Fruit fly (Drosophila melanogaster): Measurements from ENCODE around the gene CG14151.

The CG14151 gene

DNA sequence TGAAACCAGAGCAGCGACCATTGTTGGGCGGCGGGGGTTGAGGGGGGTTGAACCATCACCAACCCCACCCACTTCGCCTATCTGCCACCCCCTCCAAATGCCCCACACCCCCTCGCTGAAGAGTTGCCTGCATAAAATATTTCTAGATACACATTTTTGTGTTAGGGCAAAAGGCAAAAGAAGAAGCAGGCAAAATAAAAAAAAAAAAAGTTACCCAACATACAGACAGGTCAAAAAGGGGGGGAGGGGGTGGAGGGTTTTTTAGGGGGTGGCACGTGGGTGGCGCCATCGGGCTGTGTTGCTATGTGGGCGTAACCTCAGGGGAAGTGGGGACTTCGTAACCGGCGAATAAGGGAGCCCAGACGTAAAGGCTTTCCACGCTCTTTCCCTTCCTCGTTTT, 44.3 kb upstream of the CG14151 start:
- TF ChIP-seq ci (GFP tag; IDR thresholded peaks at IDR 0.05) (0 out of 3 replicates have a peak, but pooled peaks have one; percentile 30), Dbx (GFP tag; IDR thresholded peaks at IDR 0.05) (0 out of 3 replicates have a peak, but pooled peaks have one; percentile 21), grn (GFP tag; optimal IDR thresholded peaks at IDR 0.05) (no peak), Hey (tag; optimal IDR thresholded peaks at IDR 0.05) (peak; percentile 39), Rfx (GFP tag; IDR thresholded peaks at IDR 0.05) (peak; percentile 5; the same call in 1 of the 2 replicates), CG6765 (GFP tag; optimal IDR thresholded peaks at IDR 0.05) (no peak), CG31224 (GFP tag; IDR thresholded peaks at IDR 0.05) (no peak), CG8478 (optimal IDR thresholded peaks at IDR 0.05) (no peak), dan (GFP tag; IDR thresholded peaks at IDR 0.05) (no peak), Pdp1 (GFP tag; optimal IDR thresholded peaks at IDR 0.05) (no peak), crol (GFP tag; IDR thresholded peaks at IDR 0.05) (peak; percentile 90), abd-A (tag; optimal IDR thresholded peaks at IDR 0.05) (peak; percentile 87), CG11504 (tag; optimal IDR thresholded peaks at IDR 0.05) (no peak), wor (GFP tag; IDR thresholded peaks at IDR 0.05) (no peak), CG32767 (GFP tag; IDR thresholded peaks at IDR 0.05) (peak; percentile 68; the same call in 1 of the 2 replicates), Med (GFP tag) (peak; percentile 15), CG17385 (GFP tag; optimal IDR thresholded peaks at IDR 0.05) (peak; percentile 22), chm (GFP tag; IDR thresholded peaks at IDR 0.05) (0 out of 2 replicates have a peak, but pooled peaks have one; percentile 32), Adf1 (GFP tag; IDR thresholded peaks at IDR 0.05) (peak; percentile 42; the same call in 1 of the 2 replicates), sqz (GFP tag; optimal IDR thresholded peaks at IDR 0.05) (peak; percentile 11), sr (GFP tag; IDR thresholded peaks at IDR 0.05) (peak; percentile 49; the same call in 2 of the 3 replicates), CG10543 (GFP tag; optimal IDR thresholded peaks at IDR 0.05) (no peak), nmo (GFP tag; optimal IDR thresholded peaks at IDR 0.05) (no peak), CG13894 (tag; optimal IDR thresholded peaks at IDR 0.05) (peak; percentile 50), Fer3 (tag; optimal IDR thresholded peaks at IDR 0.05) (no peak), Hmr (GFP tag; optimal IDR thresholded peaks at IDR 0.05) (peak; percentile 19)

- TF ChIP-seq CG10147 (GFP tag; optimal IDR thresholded peaks at IDR 0.05) (no peak), CG17186 (GFP tag; optimal IDR thresholded peaks at IDR 0.05) (no peak), CG32767 (GFP tag; IDR thresholded peaks at IDR 0.05) (no peak), Kr (GFP tag; optimal IDR thresholded peaks at IDR 0.05) (no peak), tio (GFP tag; optimal IDR thresholded peaks at IDR 0.05) (no peak), CG18262 (tag; optimal IDR thresholded peaks at IDR 0.05) (no peak), kah (GFP tag; optimal IDR thresholded peaks at IDR 0.05) (no peak), tgo (GFP tag; IDR thresholded peaks at IDR 0.05) (no peak), CG12299 (tag; optimal IDR thresholded peaks at IDR 0.05) (no peak), Oli (tag; optimal IDR thresholded peaks at IDR 0.05) (no peak), Ets97D (GFP tag; optimal IDR thresholded peaks at IDR 0.05) (no peak), sens (GFP tag) (peak; percentile 44), Mrtf (GFP tag; IDR thresholded peaks at IDR 0.05) (no peak), Asciz (GFP tag; optimal IDR thresholded peaks at IDR 0.05) (no peak), croc (GFP tag; conservative IDR thresholded peaks at IDR 0.05) (no peak), CG8359 (GFP tag; optimal IDR thresholded peaks at IDR 0.05; ENCODE audit: borderline replicate concordance) (no peak), kay (GFP tag; optimal IDR thresholded peaks at IDR 0.05) (no peak), B-H2 (GFP tag; optimal IDR thresholded peaks at IDR 0.05) (no peak), schlank (tag; optimal IDR thresholded peaks at IDR 0.05) (no peak), CG6689 (GFP tag; IDR thresholded peaks at IDR 0.05) (no peak), CG7987 (GFP tag; optimal IDR thresholded peaks at IDR 0.05) (no peak), Med (GFP tag) (peak; percentile 69), Drgx (GFP tag; IDR thresholded peaks at IDR 0.05) (no peak), CG10654 (GFP tag; optimal IDR thresholded peaks at IDR 0.05) (no peak), CG15514 (GFP tag; optimal IDR thresholded peaks at IDR 0.05) (no peak), jing (GFP tag; optimal IDR thresholded peaks at IDR 0.05) (no peak), chm (GFP tag; IDR thresholded peaks at IDR 0.05) (no peak)
Observed at dm6 chr3L:10669592-10670400, 41.5 kb upstream of the CG14151 start.
